Fruit fly (Drosophila melanogaster): ENCODE measurements around the gene Toll-6.

Gene Toll-6

DNA sequence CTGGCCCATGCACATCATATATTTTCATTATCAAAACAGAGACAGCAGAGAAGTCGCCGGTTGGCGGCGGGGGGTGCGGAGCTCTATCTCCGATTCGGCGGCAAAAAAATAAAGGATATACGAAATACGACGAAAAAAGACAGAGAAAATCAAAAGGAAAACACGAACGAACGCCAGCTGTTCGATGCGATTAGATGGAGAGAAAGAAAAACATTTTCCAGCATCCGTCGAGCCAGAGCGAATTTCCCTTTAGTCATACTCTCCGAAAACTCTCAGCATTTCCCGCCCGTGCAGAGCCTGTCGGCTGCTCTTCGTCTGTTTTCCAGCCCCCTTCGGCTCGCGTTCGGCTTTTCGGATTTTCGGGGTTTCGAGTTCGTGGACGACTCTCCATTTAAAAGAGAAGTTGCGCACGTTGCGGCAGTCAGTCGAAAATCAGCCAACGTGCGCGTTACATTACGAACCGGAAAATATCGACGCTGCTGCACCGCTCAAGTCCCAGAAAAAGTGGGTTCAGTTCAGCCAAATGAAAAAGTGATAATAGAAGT, at the start of gene Toll-6 (continued):
- TF ChIP-seq nom (GFP tag; optimal IDR thresholded peaks at IDR 0.05) (no peak), dmrt99B (tag; optimal IDR thresholded peaks at IDR 0.05) (no peak), cato (GFP tag; optimal IDR thresholded peaks at IDR 0.05; ENCODE audit: borderline replicate concordance) (no peak), MBD-R2 (GFP tag; IDR thresholded peaks at IDR 0.05) (no peak), toy (GFP tag; IDR thresholded peaks at IDR 0.05) (no peak), gro (GFP tag; optimal IDR thresholded peaks at IDR 0.05) (no peak), CG13287 (GFP tag; IDR thresholded peaks at IDR 0.05; ENCODE audit: partially characterized antibody) (no peak), cas (GFP tag; IDR thresholded peaks at IDR 0.05) (no peak), onecut (GFP tag; IDR thresholded peaks at IDR 0.05) (no peak), wor (GFP tag; IDR thresholded peaks at IDR 0.05) (no peak), CG17612 (GFP tag; IDR thresholded peaks at IDR 0.05) (no peak), chif (GFP tag; optimal IDR thresholded peaks at IDR 0.05) (peak in 1 of 2 experiments; percentile 18), CG11695 (GFP tag; IDR thresholded peaks at IDR 0.05) (no peak), bbx (GFP tag; IDR thresholded peaks at IDR 0.05; ENCODE audit: partially characterized antibody) (0 out of 2 replicates have a peak, but pooled peaks have one; percentile 32), CG10654 (GFP tag; optimal IDR thresholded peaks at IDR 0.05) (no peak), ttk (GFP tag; IDR thresholded peaks at IDR 0.05) (no peak), CG15073 (GFP tag; optimal IDR thresholded peaks at IDR 0.05) (no peak), Mrtf (GFP tag; IDR thresholded peaks at IDR 0.05) (no peak), CG34422 (GFP tag; IDR thresholded peaks at IDR 0.05) (peak; percentile 37; the same call in 1 of the 3 replicates), Asciz (GFP tag; optimal IDR thresholded peaks at IDR 0.05) (no peak), lilli (GFP tag; optimal IDR thresholded peaks at IDR 0.05) (peak; percentile 11), jing (GFP tag; optimal IDR thresholded peaks at IDR 0.05) (peak; percentile 43), CG17359 (tag; optimal IDR thresholded peaks at IDR 0.05) (no peak), CG18619 (GFP tag; optimal IDR thresholded peaks at IDR 0.05) (no peak), CG16779 (GFP tag; IDR thresholded peaks at IDR 0.05) (no peak), CG10979 (tag; optimal IDR thresholded peaks at IDR 0.05) (peak; percentile 26), Kr (GFP tag; optimal IDR thresholded peaks at IDR 0.05) (no peak), stwl (tag; optimal IDR thresholded peaks at IDR 0.05) (peak; percentile 19), odd (GFP tag; optimal IDR thresholded peaks at IDR 0.05) (no peak), kah (GFP tag; optimal IDR thresholded peaks at IDR 0.05) (peak; percentile 25), CG7987 (GFP tag; optimal IDR thresholded peaks at IDR 0.05) (no peak), cg (GFP tag; optimal IDR thresholded peaks at IDR 0.05) (peak; percentile 40), Sox100B (GFP tag; optimal IDR thresholded peaks at IDR 0.05) (no peak), D (optimal IDR thresholded peaks at IDR 0.05) (no peak), D (GFP tag; optimal IDR thresholded peaks at IDR 0.05) (peak; percentile 18), CG32767 (GFP tag; IDR thresholded peaks at IDR 0.05) (no peak), Xrp1 (GFP tag; IDR thresholded peaks at IDR 0.05) (peak; percentile 18; the same call in 1 of the 2 replicates), NC2α (GFP tag; optimal IDR thresholded peaks at IDR 0.05) (peak; percentile 76), HLH4C (GFP tag; IDR thresholded peaks at IDR 0.05; ENCODE audit: partially characterized antibody) (no peak), Nf-YC (tag; optimal IDR thresholded peaks at IDR 0.05) (no peak), CG12236 (GFP tag; optimal IDR thresholded peaks at IDR 0.05) (no peak), PHDP (tag; optimal IDR thresholded peaks at IDR 0.05) (no peak), Hr3 (GFP tag; optimal IDR thresholded peaks at IDR 0.05) (no peak), CG11723 (GFP tag; optimal IDR thresholded peaks at IDR 0.05) (no peak), nmo (GFP tag; optimal IDR thresholded peaks at IDR 0.05) (no peak), CG10543 (GFP tag; optimal IDR thresholded peaks at IDR 0.05) (no peak), CG18262 (tag; optimal IDR thresholded peaks at IDR 0.05) (peak; percentile 20), CG32772 (GFP tag; IDR thresholded peaks at IDR 0.05) (no peak), CG15269 (tag; optimal IDR thresholded peaks at IDR 0.05) (no peak), CG11504 (tag; optimal IDR thresholded peaks at IDR 0.05) (no peak), Dp (GFP tag; optimal IDR thresholded peaks at IDR 0.05) (no peak)

Measured in whole organism, embryonic.